Fruit fly (Drosophila melanogaster): Measurements from ENCODE around the gene CG34008.

Gene CG34008

DNA sequence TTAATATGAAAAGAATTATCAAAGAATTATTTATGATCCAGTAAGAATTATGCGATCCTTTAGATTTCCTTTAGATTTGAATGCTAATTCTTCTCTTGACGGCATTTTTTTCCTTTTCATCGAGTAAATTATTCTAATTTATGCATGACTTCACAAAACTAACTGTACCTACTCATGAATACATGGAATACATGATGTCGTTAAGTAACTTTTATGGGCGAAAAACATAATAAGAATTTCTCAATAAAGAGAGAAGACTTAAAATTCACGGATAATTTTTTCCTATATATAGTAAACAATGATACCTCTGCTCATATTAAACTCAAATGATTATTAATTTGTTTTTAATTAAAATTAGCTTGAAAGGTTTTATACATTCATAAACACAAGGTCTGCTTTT is 14.6 kb upstream of the CG34008 start:
- TF ChIP-seq noc (tag; optimal IDR thresholded peaks at IDR 0.05): no peak

DNA sequence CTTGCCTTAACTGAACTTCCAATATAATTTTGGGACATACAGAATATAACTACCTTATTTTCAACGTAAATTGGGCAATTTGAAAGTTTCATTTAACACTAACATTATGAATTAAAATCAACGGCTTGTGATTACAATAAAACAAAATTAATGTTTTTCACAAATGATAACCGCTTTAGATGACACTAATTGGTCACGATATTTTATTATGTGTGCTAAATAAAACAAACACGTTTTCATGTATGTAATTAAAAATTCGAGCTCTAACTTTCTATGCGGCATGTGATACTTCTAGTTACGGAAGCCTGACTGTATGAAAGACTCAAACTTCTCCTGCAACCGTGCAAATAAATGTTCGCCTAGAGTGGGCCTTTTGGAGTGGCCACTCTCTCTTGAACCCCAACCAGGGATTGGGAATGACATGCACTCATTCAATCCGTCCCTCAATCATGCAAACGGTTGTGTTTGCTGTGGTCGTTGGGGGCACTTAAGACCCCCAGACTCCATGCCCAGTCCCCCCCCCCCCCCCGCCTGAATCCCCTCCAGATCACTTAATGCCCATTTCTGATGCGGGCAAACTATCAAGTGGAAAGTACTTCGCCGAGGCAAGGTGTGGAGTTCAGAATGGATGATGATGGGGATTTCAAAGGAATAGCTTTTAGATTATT is 14.0 kb upstream of the CG34008 start:
- no peak for TF ChIP-seq noc (tag; optimal IDR thresholded peaks at IDR 0.05)

DNA sequence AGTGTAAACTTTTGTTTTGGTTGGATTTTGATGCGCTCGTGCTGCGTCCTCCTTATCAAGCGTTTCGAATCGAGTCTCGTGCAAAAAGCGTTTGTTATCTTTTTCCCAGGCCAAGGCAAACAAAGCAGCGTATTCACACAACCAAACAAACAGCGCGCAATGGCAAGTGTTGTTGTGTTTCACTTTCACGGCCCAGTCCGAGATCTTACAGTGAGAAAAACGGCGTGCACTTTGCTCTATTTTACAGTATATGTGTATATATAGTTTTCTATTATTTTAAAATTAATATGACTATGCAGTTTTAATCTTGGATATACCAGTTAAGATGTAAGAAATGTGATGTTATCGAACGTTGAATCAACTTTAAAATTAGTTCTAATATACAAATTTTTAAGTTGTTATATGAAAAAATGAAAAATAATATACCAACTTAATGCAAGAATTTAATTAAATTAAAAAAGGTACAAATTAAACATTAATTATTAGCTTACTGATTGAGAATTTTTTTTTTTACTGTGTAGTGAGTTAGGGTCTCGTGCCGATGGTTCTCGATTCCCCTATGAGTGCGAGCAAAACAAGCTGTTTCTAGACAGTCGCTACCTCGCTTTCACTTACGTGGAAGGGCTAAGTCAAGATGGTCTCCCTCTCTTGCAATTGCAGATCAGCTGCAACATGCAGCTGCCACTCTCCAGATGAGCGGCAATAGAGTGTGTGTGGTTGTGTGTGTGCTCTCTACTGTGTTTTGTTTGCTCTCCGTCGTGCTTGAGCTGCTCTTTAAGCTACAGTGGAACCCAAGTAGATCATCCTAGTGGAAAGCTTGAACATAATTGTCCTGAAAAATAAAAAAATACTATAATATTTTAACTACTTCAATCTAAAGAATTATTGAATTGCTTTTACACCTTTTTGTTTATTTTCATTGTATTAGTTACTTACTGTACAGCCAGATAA is 13.1 kb upstream of the CG34008 start:
- peak; percentile 91 for TF ChIP-seq noc (tag; optimal IDR thresholded peaks at IDR 0.05)

DNA sequence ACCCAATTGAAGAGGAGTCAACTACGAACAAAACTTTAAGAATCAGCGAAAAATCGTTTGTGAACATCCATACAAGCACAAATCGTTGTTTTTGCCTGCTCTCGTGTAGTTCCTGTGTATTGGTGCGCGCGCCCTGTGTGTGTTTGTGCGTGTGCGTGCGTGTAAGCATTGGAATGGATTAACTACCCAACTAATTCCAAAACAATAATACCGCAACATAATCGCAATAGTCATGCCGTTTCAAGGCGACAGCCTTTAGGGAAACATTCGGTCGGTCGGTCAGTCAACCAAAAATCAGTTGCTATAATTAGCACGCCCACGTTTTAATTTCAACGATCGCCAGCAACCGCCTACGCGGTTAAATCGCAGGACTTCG is 12.1 kb upstream of the CG34008 start:
- TF ChIP-seq noc (tag; optimal IDR thresholded peaks at IDR 0.05): no peak

DNA sequence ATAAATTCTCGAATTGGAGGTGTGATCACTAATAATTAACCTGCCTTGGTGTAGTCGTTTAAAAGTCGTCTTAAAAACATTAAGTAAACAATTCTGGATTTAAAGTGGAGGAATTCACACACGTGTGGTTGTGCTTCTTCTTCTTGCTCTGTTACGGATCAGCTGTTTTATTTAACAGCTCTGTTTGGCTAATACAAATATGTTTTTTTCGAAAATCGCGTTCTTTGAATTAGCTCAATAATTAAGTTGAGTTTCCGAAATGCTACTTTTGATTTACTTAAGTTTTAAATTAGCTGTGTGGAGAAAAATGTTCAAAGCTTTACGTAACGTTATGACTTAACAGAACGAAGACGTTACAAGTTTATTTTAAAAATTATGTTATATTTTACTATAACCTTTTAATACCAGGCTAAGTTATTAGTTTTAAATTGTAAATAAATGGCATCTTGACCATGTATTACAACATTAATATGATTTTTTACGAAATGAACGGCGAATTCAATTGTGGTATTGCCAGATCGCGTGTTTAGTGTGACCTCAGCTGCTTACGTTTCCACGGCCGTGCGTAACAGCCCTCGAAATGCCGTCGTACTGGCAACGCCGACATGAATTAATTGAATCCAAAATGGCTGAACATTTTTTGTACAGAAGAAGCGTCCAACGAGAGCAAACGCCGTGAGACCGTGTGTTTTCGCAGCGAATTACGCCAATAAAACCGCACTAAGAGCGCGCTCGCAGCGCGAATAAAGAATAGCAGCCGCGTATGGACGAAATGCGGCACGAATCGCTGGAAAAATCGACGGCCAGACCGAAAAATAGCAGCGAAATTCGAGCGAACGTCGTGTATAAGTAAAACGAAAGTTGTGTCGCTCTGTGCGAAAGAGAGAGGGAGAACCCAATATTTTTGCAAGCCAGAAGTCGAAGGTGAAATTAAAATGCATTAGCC is 11.5 kb upstream of the CG34008 start, which contains the start of the genes Pus1 and bon:
Gene Pus1 (minus strand): TSS at position 155 of the 946 bp plus-strand sequence.
Gene bon (plus strand): TSS at position 623 of the 946 bp plus-strand sequence.
- peak; percentile 1 for TF ChIP-seq noc (tag; optimal IDR thresholded peaks at IDR 0.05)

DNA sequence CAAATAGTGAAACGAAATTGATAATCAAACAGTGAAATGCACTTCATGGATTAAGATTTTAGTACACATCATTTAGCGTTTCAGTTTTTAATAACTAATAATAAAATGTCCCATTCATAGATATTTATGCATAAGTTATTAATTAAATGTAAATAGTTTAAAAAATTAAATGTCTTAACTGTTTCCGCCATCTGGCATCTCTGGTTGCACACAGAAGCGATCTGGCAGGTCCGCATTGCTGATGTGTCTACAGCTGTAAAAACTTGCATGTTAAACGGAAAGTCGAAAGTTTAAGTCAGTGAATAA is 7.1 kb upstream of the CG34008 start, which contains the start of gene Srp72:
Gene Srp72 (plus strand): TSS at position 232 of the 306 bp plus-strand sequence.
- peak; percentile 36 for TF ChIP-seq noc (tag; optimal IDR thresholded peaks at IDR 0.05)

DNA sequence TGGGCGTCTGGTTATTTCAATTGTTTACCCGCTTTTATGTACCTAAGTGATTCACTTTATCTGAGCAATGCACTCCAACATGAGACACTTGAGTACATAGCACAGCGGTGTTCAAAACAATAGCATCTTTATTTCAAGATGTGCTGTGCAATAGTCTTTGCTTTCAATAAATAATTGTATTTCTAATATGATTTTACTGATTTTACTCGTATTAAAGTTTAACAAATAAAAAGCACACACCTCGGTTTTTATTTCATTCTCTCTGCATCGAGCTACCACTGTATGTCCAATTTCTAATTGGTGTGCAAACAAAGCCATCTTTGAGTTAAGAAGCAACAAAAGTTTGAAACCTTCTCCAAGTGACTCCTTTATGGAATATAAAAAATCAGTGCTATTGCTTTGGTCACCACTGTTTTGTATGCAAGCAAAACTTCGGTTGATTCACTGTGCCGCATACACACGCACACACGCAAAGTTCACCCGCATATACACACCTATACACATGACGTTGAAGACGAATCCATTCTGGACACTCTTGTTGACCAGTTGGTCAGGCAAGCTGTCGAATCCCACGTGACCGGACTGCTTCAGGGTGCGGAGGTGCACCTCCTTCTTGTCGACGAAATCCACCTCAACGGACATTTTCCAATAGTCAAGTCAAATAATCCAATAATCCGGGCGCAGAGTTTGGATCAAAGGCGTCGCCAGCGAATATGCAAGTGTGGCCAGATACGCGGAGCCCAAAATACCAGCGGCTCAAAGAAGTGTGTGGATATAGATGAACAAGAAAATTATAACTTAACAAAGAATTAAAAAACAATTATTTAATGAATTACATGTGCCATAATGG is 6.5 kb upstream of the CG34008 start, which contains the start of gene Septin2:
Gene Septin2 (minus strand): TSS at position 727 of the 850 bp plus-strand sequence.
- TF ChIP-seq noc (tag; optimal IDR thresholded peaks at IDR 0.05): peak; percentile 77

DNA sequence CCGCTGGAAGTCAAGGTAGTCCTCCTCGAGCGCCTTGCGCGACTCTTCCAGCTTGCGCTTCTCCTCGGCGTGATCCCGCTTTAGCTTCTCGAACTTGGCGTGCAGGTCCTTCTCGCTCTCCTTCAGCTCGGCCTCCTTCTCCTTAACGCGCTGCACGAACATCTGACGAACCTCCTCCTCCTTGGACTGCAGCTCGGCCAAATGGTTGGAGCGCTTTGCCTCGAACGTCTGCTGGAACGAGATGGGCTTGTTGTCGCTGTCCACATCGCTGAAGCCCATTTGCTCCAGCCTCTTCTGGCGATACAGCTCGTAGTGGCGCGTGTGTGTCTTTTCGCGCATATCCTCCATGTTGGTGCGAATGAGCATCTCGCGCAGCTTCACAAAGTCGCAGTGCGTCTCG is 5.1 kb upstream of the CG34008 start:
- TF ChIP-seq noc (tag; optimal IDR thresholded peaks at IDR 0.05): no peak

DNA sequence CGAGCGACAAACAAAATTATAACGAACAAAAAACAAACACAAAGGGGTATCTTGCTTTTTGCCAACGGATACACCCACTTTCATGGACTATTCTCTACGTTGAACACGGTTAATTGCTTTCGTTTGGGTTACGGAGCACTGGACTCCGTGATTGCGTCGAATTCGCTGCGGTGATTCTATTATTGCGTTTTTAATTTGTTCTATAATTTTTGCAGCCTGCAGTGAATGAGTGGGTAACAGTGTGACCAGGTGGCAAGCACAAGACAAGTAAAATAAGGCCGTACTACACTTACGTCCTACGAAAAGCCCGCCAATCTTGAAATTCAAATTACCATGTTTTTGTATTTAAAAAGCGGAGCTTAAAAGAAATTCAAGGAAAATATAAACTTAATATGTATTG is 4.2 kb upstream of the CG34008 start, which contains the start of gene CG16953:
Gene CG16953 (minus strand): TSS at position 268 of the 400 bp plus-strand sequence.
- TF ChIP-seq noc (tag; optimal IDR thresholded peaks at IDR 0.05): no peak

DNA sequence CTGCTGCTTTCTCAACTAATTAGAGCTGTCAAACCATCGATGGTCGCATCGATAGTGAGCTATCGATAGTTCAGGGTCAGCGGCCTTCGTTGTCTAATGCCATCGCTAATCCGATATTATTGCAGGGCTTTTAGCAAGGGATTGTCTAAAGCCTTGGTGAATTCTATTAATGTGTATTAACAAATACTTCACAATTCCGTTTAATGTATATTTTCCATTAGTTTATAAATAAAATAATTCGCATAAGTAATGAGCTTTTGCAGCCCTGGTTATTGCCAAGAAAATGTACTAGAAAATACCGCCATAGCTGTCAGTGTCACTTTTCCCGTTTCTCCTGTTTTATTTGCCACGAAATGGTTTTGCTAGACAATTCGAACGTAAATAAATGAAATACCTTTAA is 1.5 kb downstream of the CG34008 start, which contains the start of the genes EloB and Srp14:
Gene EloB (minus strand): TSS at position 35 of the 400 bp plus-strand sequence.
Gene Srp14 (plus strand): TSS at position 300 of the 400 bp plus-strand sequence.
- TF ChIP-seq noc (tag; optimal IDR thresholded peaks at IDR 0.05): peak; percentile 80

DNA sequence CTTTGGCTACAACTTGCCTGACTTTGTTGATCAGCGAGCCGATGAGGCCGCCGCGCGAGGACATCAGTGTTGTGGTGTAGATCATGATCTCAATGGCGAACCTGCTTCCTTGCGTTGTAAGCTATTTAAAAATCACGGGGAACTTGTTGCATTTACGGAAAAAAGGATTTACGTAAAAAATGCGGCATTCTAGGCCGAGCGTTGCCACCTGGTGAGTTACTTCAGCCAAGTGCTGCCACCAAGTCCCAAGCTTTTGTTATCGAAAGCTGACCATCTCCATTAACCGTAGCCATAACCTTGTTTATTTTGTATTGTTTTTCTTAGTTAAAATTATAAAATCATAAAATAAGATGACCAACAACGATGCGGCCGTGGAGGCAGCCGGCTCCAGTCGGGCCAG is 4.5 kb downstream of the CG34008 start, which contains the start of the genes TFAM and CG5412:
Gene TFAM (minus strand): TSS at position 222 of the 400 bp plus-strand sequence.
Gene CG5412 (plus strand): TSS at position 265 of the 400 bp plus-strand sequence.
- no peak for TF ChIP-seq noc (tag; optimal IDR thresholded peaks at IDR 0.05)

DNA sequence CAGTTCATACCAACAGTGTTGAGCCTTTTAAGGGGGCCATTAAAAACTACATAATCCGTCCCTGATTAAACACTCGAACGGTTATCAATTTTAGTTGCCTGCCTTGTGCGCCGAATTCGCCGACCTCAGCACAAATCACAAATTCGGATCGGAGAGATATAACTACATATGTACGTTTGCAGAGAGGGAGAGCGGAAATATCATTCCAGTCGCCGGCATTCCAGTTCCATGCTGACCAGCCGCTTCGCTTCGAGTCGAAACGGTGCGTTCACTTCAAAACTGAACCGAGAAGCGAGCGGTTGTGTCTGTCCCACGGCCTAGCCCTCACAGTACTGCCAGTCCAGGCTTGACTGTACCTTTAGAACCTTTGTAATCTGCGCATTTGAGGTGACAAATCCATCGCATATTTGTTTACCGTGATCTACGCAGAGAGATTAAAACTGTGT is 6.8 kb downstream of the CG34008 start:
- peak; percentile 72 for TF ChIP-seq noc (tag; optimal IDR thresholded peaks at IDR 0.05)

DNA sequence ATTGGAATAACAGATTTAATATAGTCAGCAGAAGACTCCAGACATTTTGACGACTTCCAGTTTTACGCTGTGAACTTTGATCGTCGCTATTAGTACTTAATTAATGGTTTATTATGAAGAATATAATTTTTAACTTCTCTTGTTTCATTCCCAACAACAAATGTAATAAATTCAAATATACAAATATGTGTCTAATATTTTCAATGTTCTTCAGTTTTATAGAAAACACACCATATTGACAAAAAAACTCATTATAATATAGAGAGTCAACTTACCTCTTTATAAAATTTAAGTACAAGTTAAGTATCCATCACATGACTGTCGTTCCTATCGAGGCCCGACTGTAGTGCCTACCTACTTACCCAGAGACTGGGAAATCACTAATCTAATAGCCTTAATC is 8.0 kb downstream of the CG34008 start:
- TF ChIP-seq noc (tag; optimal IDR thresholded peaks at IDR 0.05): no peak

All from whole organism, larva.